Worm (Caenorhabditis elegans): ENCODE measurements around the gene mtp-18.

DNA sequence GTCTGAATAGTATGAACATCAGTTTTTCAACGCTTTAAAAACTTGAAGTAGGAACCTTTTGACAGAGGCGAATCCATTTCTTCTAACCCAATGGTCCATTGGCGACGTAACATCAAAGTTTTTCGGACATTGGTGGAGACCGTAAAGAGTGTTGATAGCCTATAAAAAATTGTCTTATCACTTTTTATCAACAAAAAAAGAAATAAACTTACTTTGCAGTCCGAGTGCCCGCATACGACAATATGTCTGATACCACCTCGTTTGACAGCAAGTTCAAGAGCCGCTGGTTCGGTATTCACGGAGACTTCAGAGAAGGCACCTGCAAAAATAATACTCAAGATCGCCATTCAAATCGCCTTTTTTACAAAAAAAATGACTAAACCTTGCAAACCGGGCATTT is 2.9 kb downstream of the mtp-18 start:
- TF ChIP-seq cog-1 (tag; optimal IDR thresholded peaks at IDR 0.05) (no peak), ref-1 (GFP tag; conservative IDR thresholded peaks at IDR 0.05) (no peak), T22C8.4 (GFP tag; IDR thresholded peaks at IDR 0.05) (no peak), ztf-23 (GFP tag; IDR thresholded peaks at IDR 0.05) (no peak), klf-2 (GFP tag; conservative IDR thresholded peaks at IDR 0.05) (no peak), med-1 (GFP tag; optimal IDR thresholded peaks at IDR 0.05; ENCODE audit: insufficient read depth) (no peak), flt-1 (GFP tag; IDR thresholded peaks at IDR 0.05) (no peak), ztf-29 (GFP tag; IDR thresholded peaks at IDR 0.05) (no peak)
